Worm (Caenorhabditis elegans): ENCODE measurements around the gene F37C4.4.

DNA sequence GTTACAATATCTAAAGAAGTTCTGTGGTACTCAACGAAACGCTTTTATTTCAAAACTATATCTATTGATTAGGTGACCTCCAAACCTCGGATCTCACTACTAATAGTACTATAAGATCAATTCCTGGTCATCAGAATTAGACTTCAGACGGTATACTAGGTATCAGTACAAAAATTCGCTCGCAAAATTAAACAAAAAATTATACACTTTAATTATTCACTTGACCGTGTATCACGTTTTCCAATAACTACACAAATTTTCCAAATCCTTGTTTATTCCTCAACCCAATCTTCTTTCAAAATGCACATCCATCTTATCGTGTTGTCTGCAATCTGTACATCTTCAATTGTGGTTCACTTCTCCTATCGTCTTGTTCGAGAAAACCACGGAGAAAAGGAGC is 51.1 kb downstream of the F37C4.4 start, which contains the start of gene F56D6.23:
- TF ChIP-seq ceh-8 (GFP tag; optimal IDR thresholded peaks at IDR 0.05) (no peak), snpc-4 (tag; optimal IDR thresholded peaks at IDR 0.05) (no peak), ztf-11 (tag; optimal IDR thresholded peaks at IDR 0.05) (no peak), lin-13 (GFP tag; optimal IDR thresholded peaks at IDR 0.05) (no peak), nhr-12 (tag; optimal IDR thresholded peaks at IDR 0.05) (no peak), ces-1 (GFP tag; optimal IDR thresholded peaks at IDR 0.05) (no peak), ama-1 (optimal IDR thresholded peaks at IDR 0.05) (no peak), mdl-1 (tag; optimal IDR thresholded peaks at IDR 0.05) (no peak), lin-39 (tag; optimal IDR thresholded peaks at IDR 0.05) (no peak), nhr-77 (tag; optimal IDR thresholded peaks at IDR 0.05) (no peak)

Measured in whole organism, L1 larva.